Worm (Caenorhabditis elegans) whole organism, L2 larva: Measurements from ENCODE around the gene cct-3.
"Not testable (repeated sequence)": the region's sequence is repeated elsewhere in the genome, so short reads cannot be mapped to it uniquely, and the experiment has no call there.

Experiments
- C34F6.9 ChIP-seq: fragments of 150-350 bp; optimal IDR thresholded peaks from 2 replicates; lab custom pipeline; 2014; ENCODE audit warnings: missing biosample characterization, missing genetic modification characterization
- nhr-11 ChIP-seq: fragments of 150-350 bp; optimal IDR thresholded peaks from 2 replicates; lab custom pipeline; 2014; ENCODE audit warnings: missing biosample characterization, missing genetic modification characterization
- nhr-12 ChIP-seq: fragments of 150-350 bp; optimal IDR thresholded peaks from 2 replicates; lab custom pipeline; 2014; ENCODE audit warnings: missing biosample characterization, missing genetic modification characterization
- nhr-129 ChIP-seq: fragments of 150-350 bp; optimal IDR thresholded peaks from 2 replicates; lab custom pipeline; 2014; ENCODE audit warnings: missing biosample characterization, missing genetic modification characterization
- skn-1 ChIP-seq: sonication (generic microtip); optimal IDR thresholded peaks from 2 replicates; lab custom pipeline; 2017; ENCODE audit warnings: missing biosample characterization, missing genetic modification characterization
- zag-1 ChIP-seq: fragments of 150-350 bp; optimal IDR thresholded peaks from 2 replicates; lab custom pipeline; 2014; ENCODE audit warnings: missing biosample characterization, missing genetic modification characterization
- ztf-4 ChIP-seq: fragments of 150-350 bp; optimal IDR thresholded peaks from 2 replicates; lab custom pipeline; 2014; ENCODE audit warnings: missing biosample characterization, missing genetic modification characterization

- not testable (repeated sequence) for TF ChIP-seq nhr-11 (tag; lab: Kevin White, UChicago); skn-1 (tag; lab: Kevin White, UChicago); zag-1; nhr-129 (tag; lab: Kevin White, UChicago); C34F6.9 (tag; lab: Kevin White, UChicago); nhr-12 (tag; lab: Kevin White, UChicago); ztf-4
These were observed 21.5 kb downstream of the cct-3 start, which contains the start of gene K09F6.3 for ce11 chrII:2254861-2255260.
